Fruit fly (Drosophila melanogaster) whole organism: ENCODE results near the gene Ilp3.

Experiments used
- CG8478 ChIP-seq: fragments of >200 bp; optimal IDR thresholded peaks from 2 replicates; lab custom pipeline; 2018; ENCODE audit warnings: inconsistent platforms
- Dll ChIP-seq: fragments of >200 bp; optimal IDR thresholded peaks from 2 replicates; lab custom pipeline; 2017
- EcR ChIP-seq, 2 experiments: fragments of >200 bp; optimal IDR thresholded peaks; 2 replicates each; lab custom pipeline; 2017; ENCODE audit warnings: missing biosample characterization in 2 of 2, missing genetic modification characterization in 2 of 2, missing genetic modification reagents in 2 of 2
- pan ChIP-seq: fragments of >200 bp; optimal IDR thresholded peaks from 2 replicates; lab custom pipeline; 2017
- psq ChIP-seq: fragments of >200 bp; optimal IDR thresholded peaks from 2 replicates; lab custom pipeline; 2017
- usp ChIP-seq: fragments of >200 bp; optimal IDR thresholded peaks from 2 replicates; lab custom pipeline; 2017; ENCODE audit warnings: missing biosample characterization, missing genetic modification characterization, mixed read lengths

Ilp3 gene

dm6 chr3L:9762036-9762597 is 39.8 kb downstream of the Ilp3 start:
- TF ChIP-seq EcR (GFP tag; optimal IDR thresholded peaks at IDR 0.05; lab: Kevin White, UChicago) (no peak), usp (GFP tag; lab: Kevin White, UChicago) (no peak), CG8478 (lab: Kevin White, UChicago) (no peak), pan (lab: Kevin White, UChicago) (no peak), Dll (no peak), psq (no peak)

- no peak for TF ChIP-seq EcR (GFP tag; optimal IDR thresholded peaks at IDR 0.05; lab: Kevin White, UChicago)
- no peak for TF ChIP-seq pan (lab: Kevin White, UChicago)
- TF ChIP-seq usp (GFP tag; lab: Kevin White, UChicago) = no peak
- TF ChIP-seq psq = no peak
- TF ChIP-seq CG8478 (lab: Kevin White, UChicago) = no peak
- no peak for TF ChIP-seq Dll
Observed at dm6 chr3L:9760151-9760749, 41.7 kb downstream of the Ilp3 start, which contains the start of gene CG42268. Gene CG42268 (minus strand): TSS chr3L:9760395.

dm6 chr3L:9751625-9752024 is 50.3 kb downstream of the Ilp3 start:
- TF ChIP-seq usp (GFP tag; lab: Kevin White, UChicago) = no peak
- TF ChIP-seq EcR (GFP tag; optimal IDR thresholded peaks at IDR 0.05; lab: Kevin White, UChicago) = no peak
- TF ChIP-seq psq = no peak
- no peak for TF ChIP-seq Dll
- TF ChIP-seq CG8478 (lab: Kevin White, UChicago) = no peak
- no peak for TF ChIP-seq pan (lab: Kevin White, UChicago)
